Fruit fly (Drosophila melanogaster) whole organism, embryonic: Measurements from ENCODE around the gene pdm2.

ENCODE experiments used
- Ada2b ChIP-seq: fragments of 200-800 bp; sonication (Bioruptor generic); IDR thresholded peaks from 2 replicates; pipeline ENCODE4 v1.3.6; 2022; ENCODE audit warnings: missing biosample characterization, missing genetic modification characterization
- Asciz ChIP-seq: fragments of 200-800 bp; sonication (Bioruptor generic); optimal IDR thresholded peaks from 2 replicates; lab custom pipeline; 2017; ENCODE audit warnings: missing biosample characterization, mild to moderate bottlenecking, missing genetic modification characterization, missing genetic modification reagents
- CG10267 ChIP-seq: fragments of 200-800 bp; sonication (Bioruptor generic); optimal IDR thresholded peaks from 2 replicates; lab custom pipeline; 2018; ENCODE audit warnings: missing biosample characterization, mild to moderate bottlenecking, missing genetic modification characterization, moderate library complexity
- CG11723 ChIP-seq: fragments of 200-800 bp; sonication (Bioruptor generic); optimal IDR thresholded peaks from 2 replicates; lab custom pipeline; 2017; ENCODE audit warnings: missing biosample characterization, mild to moderate bottlenecking, missing genetic modification characterization
- CG12769 ChIP-seq: fragments of 200-800 bp; sonication (Bioruptor generic); optimal IDR thresholded peaks from 2 replicates; lab custom pipeline; 2019; ENCODE audit warnings: missing biosample characterization, mild to moderate bottlenecking, missing genetic modification characterization, moderate library complexity
- CG13775 ChIP-seq: fragments of 200-800 bp; sonication (Bioruptor generic); optimal IDR thresholded peaks from 3 replicates; lab custom pipeline; 2017; ENCODE audit warnings: missing biosample characterization, mild to moderate bottlenecking, missing genetic modification characterization
- CG1529 ChIP-seq: fragments of 200-800 bp; sonication (Bioruptor generic); optimal IDR thresholded peaks from 3 replicates; lab custom pipeline; 2018; ENCODE audit warnings: missing biosample characterization, missing genetic modification characterization
- CG15514 ChIP-seq: fragments of 200-800 bp; sonication (Bioruptor generic); optimal IDR thresholded peaks from 3 replicates; lab custom pipeline; 2017; ENCODE audit warnings: missing biosample characterization, missing genetic modification characterization, mild to moderate bottlenecking, moderate library complexity, missing genetic modification reagents
- CG16815 ChIP-seq: fragments of 200-800 bp; sonication (Bioruptor generic); optimal IDR thresholded peaks from 3 replicates; lab custom pipeline; 2017; ENCODE audit warnings: missing biosample characterization, mild to moderate bottlenecking, missing genetic modification characterization
- CG17361 ChIP-seq: fragments of 200-800 bp; sonication (Bioruptor generic); IDR thresholded peaks from 3 replicates; pipeline ENCODE4 v1.3.6; 2022; ENCODE audit warnings: missing biosample characterization, missing genetic modification characterization
- CG17802 ChIP-seq: fragments of 200-800 bp; sonication (Bioruptor generic); optimal IDR thresholded peaks from 2 replicates; lab custom pipeline; 2018; ENCODE audit warnings: missing biosample characterization, mild to moderate bottlenecking, missing genetic modification characterization, moderate library complexity
- CG18262 ChIP-seq: fragments of 200-800 bp; optimal IDR thresholded peaks from 3 replicates; lab custom pipeline; 2019; ENCODE audit warnings: missing biosample characterization, mild to moderate bottlenecking, missing genetic modification characterization, moderate library complexity
- CG2875 ChIP-seq: fragments of 200-800 bp; sonication (Bioruptor generic); optimal IDR thresholded peaks from 2 replicates; lab custom pipeline; 2017; ENCODE audit warnings: missing biosample characterization, mild to moderate bottlenecking, missing genetic modification characterization, missing genetic modification reagents
- CG30431 ChIP-seq: fragments of 200-800 bp; sonication (Bioruptor generic); optimal IDR thresholded peaks from 2 replicates; lab custom pipeline; 2017; ENCODE audit warnings: missing biosample characterization, missing genetic modification characterization
- CG31365 ChIP-seq: fragments of 200-800 bp; sonication (Bioruptor generic); optimal IDR thresholded peaks from 2 replicates; lab custom pipeline; 2018; ENCODE audit warnings: missing biosample characterization, mild to moderate bottlenecking, missing genetic modification characterization
- CG31441 ChIP-seq: fragments of 200-800 bp; sonication (Bioruptor generic); IDR thresholded peaks from 2 replicates; pipeline ENCODE4 v1.3.6; 2022; ENCODE audit warnings: missing biosample characterization, missing genetic modification characterization
- CG43689 ChIP-seq: fragments of 200-800 bp; sonication (Bioruptor generic); IDR thresholded peaks from 2 replicates; pipeline ENCODE4 v1.3.6; 2022; ENCODE audit warnings: missing biosample characterization, missing genetic modification characterization
- CG4730 ChIP-seq: fragments of 200-800 bp; sonication (Bioruptor generic); IDR thresholded peaks from 2 replicates; pipeline ENCODE4 v1.3.6; 2022; ENCODE audit warnings: missing biosample characterization, missing genetic modification characterization
- CG6689 ChIP-seq: fragments of 200-800 bp; sonication (Bioruptor generic); IDR thresholded peaks from 2 replicates; pipeline ENCODE4 v1.3.6; 2022; ENCODE audit warnings: missing biosample characterization, missing genetic modification characterization
- CG6813 ChIP-seq: fragments of 200-800 bp; sonication (Bioruptor generic); optimal IDR thresholded peaks from 2 replicates; lab custom pipeline; 2017; ENCODE audit warnings: missing biosample characterization, missing genetic modification characterization, mild to moderate bottlenecking, moderate library complexity, missing genetic modification reagents
- CG7372 ChIP-seq: fragments of 200-800 bp; sonication (Bioruptor generic); IDR thresholded peaks from 2 replicates; pipeline ENCODE4 v1.3.6; 2022; ENCODE audit warnings: missing biosample characterization, missing genetic modification characterization
- CG7556 ChIP-seq: fragments of 200-800 bp; sonication (Bioruptor generic); optimal IDR thresholded peaks from 2 replicates; lab custom pipeline; 2017; ENCODE audit warnings: missing biosample characterization, mild to moderate bottlenecking, missing genetic modification characterization
- CG8944 ChIP-seq: fragments of 200-800 bp; sonication (Bioruptor generic); optimal IDR thresholded peaks from 3 replicates; lab custom pipeline; 2016; ENCODE audit warnings: missing biosample characterization, missing genetic modification characterization
- CG9797 ChIP-seq: fragments of 200-800 bp; sonication (Bioruptor generic); optimal IDR thresholded peaks from 3 replicates; lab custom pipeline; 2018; ENCODE audit warnings: missing biosample characterization, mild to moderate bottlenecking, missing genetic modification characterization
- Dad ChIP-seq: fragments of 200-800 bp; sonication (Bioruptor generic); optimal IDR thresholded peaks from 3 replicates; lab custom pipeline; 2016; ENCODE audit warnings: missing biosample characterization, missing genetic modification characterization
- Drgx ChIP-seq: fragments of 200-800 bp; sonication (Bioruptor generic); IDR thresholded peaks from 2 replicates; pipeline ENCODE4 v1.3.6; 2022; ENCODE audit warnings: missing biosample characterization, missing genetic modification characterization
- Hr51 ChIP-seq, 2 experiments: fragments of 200-800 bp; sonication (Bioruptor generic); optimal IDR thresholded peaks; 2 replicates in 1 of 2; 3 replicates in 1 of 2; lab custom pipeline; 2016 to 2018; ENCODE audit warnings: missing biosample characterization in 2 of 2, missing genetic modification characterization in 2 of 2, mild to moderate bottlenecking in 1 of 2, moderate library complexity in 1 of 2
- Nf-YC ChIP-seq: fragments of 200-800 bp; optimal IDR thresholded peaks from 3 replicates; lab custom pipeline; 2019; ENCODE audit warnings: missing biosample characterization, mild to moderate bottlenecking, missing genetic modification characterization, moderate library complexity
- PHDP ChIP-seq: fragments of 200-800 bp; sonication (Bioruptor generic); optimal IDR thresholded peaks from 3 replicates; lab custom pipeline; 2018; ENCODE audit warnings: missing biosample characterization, mild to moderate bottlenecking, missing genetic modification characterization, moderate library complexity
- Pdp1 ChIP-seq, 2 experiments: fragments of 200-800 bp; sonication (Bioruptor generic); optimal IDR thresholded peaks; 3 replicates each; lab custom pipeline; 2016; ENCODE audit warnings: missing biosample characterization in 2 of 2, missing genetic modification characterization in 2 of 2, mild to moderate bottlenecking in 1 of 2, moderate library complexity in 1 of 2
- Tbp ChIP-seq: fragments of >200 bp; optimal IDR thresholded peaks from 2 replicates; lab custom pipeline; 2018; ENCODE audit warnings: missing biosample characterization, missing genetic modification characterization
- ato ChIP-seq: fragments of 200-800 bp; sonication (Bioruptor generic); IDR thresholded peaks from 2 replicates; pipeline ENCODE4 v1.3.6; 2022; ENCODE audit warnings: missing biosample characterization, missing genetic modification characterization; ENCODE audit not compliant: partially characterized antibody
- cas ChIP-seq: fragments of 200-800 bp; sonication (Bioruptor generic); IDR thresholded peaks from 2 replicates; pipeline ENCODE4 v1.3.6; 2022; ENCODE audit warnings: missing biosample characterization, missing genetic modification characterization
- dan ChIP-seq: fragments of 200-800 bp; sonication (Bioruptor generic); IDR thresholded peaks from 2 replicates; pipeline ENCODE4 v1.3.6; 2022; ENCODE audit warnings: missing biosample characterization, missing genetic modification characterization
- dysf ChIP-seq: fragments of 200-800 bp; sonication (Bioruptor generic); IDR thresholded peaks from 3 replicates; pipeline ENCODE4 v1.3.6; 2022; ENCODE audit warnings: missing biosample characterization, missing genetic modification characterization
- emc ChIP-seq: fragments of 200-800 bp; sonication (Bioruptor generic); optimal IDR thresholded peaks from 2 replicates; lab custom pipeline; 2016; ENCODE audit warnings: missing biosample characterization, missing genetic modification characterization
- ems ChIP-seq: fragments of 200-800 bp; sonication (Bioruptor generic); optimal IDR thresholded peaks from 3 replicates; lab custom pipeline; 2016; ENCODE audit warnings: missing biosample characterization, missing genetic modification characterization
- hkb ChIP-seq, 2 experiments: fragments of 200-800 bp in 1 of 2; fragments of >200 bp in 1 of 2; sonication (Bioruptor generic) in 1 of 2; IDR thresholded peaks in 1 of 2; optimal IDR thresholded peaks in 1 of 2; 2 replicates each; pipeline versions ENCODE4 v1.3.6 to Lab custom; 2017 to 2022; ENCODE audit warnings: missing biosample characterization in 1 of 2, missing genetic modification characterization in 1 of 2
- jumu ChIP-seq: fragments of 200-800 bp; sonication (Bioruptor generic); optimal IDR thresholded peaks from 3 replicates; lab custom pipeline; 2016; ENCODE audit warnings: missing biosample characterization, missing genetic modification characterization
- knrl ChIP-seq: fragments of 200-800 bp; sonication (Bioruptor generic); IDR thresholded peaks from 3 replicates; pipeline ENCODE4 v1.3.6; 2022; ENCODE audit warnings: missing biosample characterization, missing genetic modification characterization; ENCODE audit not compliant: partially characterized antibody
- lab ChIP-seq: fragments of 200-800 bp; sonication (Bioruptor generic); optimal IDR thresholded peaks from 3 replicates; lab custom pipeline; 2017; ENCODE audit warnings: missing biosample characterization, missing genetic modification characterization, mild to moderate bottlenecking, moderate library complexity, missing genetic modification reagents
- lola ChIP-seq, 3 experiments: fragments of >200 bp in 2 of 3; fragments of 200-800 bp in 1 of 3; sonication (Bioruptor generic) in 1 of 3; optimal IDR thresholded peaks; 2 replicates each; lab custom pipeline; 2017 to 2019; ENCODE audit warnings: missing biosample characterization in 3 of 3, missing genetic modification characterization in 3 of 3, mild to moderate bottlenecking in 1 of 3, moderate library complexity in 1 of 3
- onecut ChIP-seq: fragments of 200-800 bp; sonication (Bioruptor generic); IDR thresholded peaks from 2 replicates; pipeline ENCODE4 v1.3.6; 2022; ENCODE audit warnings: missing biosample characterization, missing genetic modification characterization
- peb ChIP-seq: fragments of 200-800 bp; sonication (Bioruptor generic); IDR thresholded peaks from 2 replicates; pipeline ENCODE4 v1.3.6; 2022; ENCODE audit warnings: missing biosample characterization, missing genetic modification characterization
- sug ChIP-seq: fragments of 200-800 bp; optimal IDR thresholded peaks from 2 replicates; lab custom pipeline; 2019; ENCODE audit warnings: missing biosample characterization, mild to moderate bottlenecking, missing genetic modification characterization, moderate library complexity

pdm2 gene

DNA sequence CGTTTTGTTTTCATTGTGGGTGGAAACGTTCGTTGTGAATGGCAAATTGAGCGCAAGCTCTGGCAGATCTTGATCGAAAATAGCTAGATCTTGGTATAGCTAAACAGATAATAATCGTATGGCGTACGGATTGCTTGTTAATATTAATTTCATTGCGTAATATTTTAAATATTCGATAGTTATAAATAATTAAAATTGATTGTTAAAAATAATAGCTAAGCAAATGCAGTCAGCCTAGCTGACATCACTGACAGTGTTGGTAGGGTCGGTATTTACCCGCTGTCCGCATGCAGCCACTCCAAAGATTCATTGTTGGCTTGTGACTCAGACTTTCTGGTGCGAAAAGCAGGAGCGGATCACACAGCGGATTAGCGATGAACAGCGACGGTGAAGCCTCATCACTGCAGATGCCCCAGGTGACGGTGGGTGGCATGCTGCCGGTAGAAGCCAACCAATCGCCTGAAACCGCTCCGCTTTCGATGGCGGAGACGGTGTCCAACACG, 47.5 kb downstream of the pdm2 start, which contains the start of the genes CG5776 and spict (continued):
- TF ChIP-seq CG6689 (GFP tag; lab: Robert Waterston, UW) (peak; percentile 84), Hr51 (GFP tag; optimal IDR thresholded peaks at IDR 0.05; lab: Kevin White, UChicago) (peak; percentile 45 to 82), sug (tag; lab: Kevin White, UChicago) (peak; percentile 78), CG7556 (GFP tag; lab: Kevin White, UChicago) (peak; percentile 74), CG1529 (GFP tag; lab: Kevin White, UChicago) (peak; percentile 25), knrl (GFP tag; lab: Robert Waterston, UW) (0 out of 3 replicates have a peak, but pooled peaks have one; percentile 38), Tbp (GFP tag; lab: Kevin White, UChicago) (no peak), CG30431 (GFP tag; lab: Kevin White, UChicago) (peak; percentile 67), onecut (peak; percentile 35), cas (GFP tag; lab: Robert Waterston, UW) (no peak), CG11723 (GFP tag; lab: Kevin White, UChicago) (no peak), emc (GFP tag; lab: Kevin White, UChicago) (no peak), dan (GFP tag; lab: Robert Waterston, UW) (no peak), ems (GFP tag; lab: Kevin White, UChicago) (peak; percentile 10), peb (peak; percentile 44; the same call in 1 of the 2 replicates), ato (no peak), Nf-YC (tag; lab: Kevin White, UChicago) (peak; percentile 66), Drgx (GFP tag; lab: Robert Waterston, UW) (peak; percentile 68), CG16815 (peak; percentile 80), Dad (GFP tag; lab: Kevin White, UChicago) (no peak), CG17802 (peak; percentile 19), PHDP (peak; percentile 83), CG6813 (peak; percentile 12), CG4730 (GFP tag; lab: Robert Waterston, UW) (peak; percentile 72), CG8944 (GFP tag; lab: Kevin White, UChicago) (peak; percentile 46), CG13775 (peak; percentile 89), CG10267 (tag; lab: Kevin White, UChicago) (peak; percentile 87), lola (GFP tag; optimal IDR thresholded peaks at IDR 0.05; lab: Kevin White, UChicago) (peak in 1 of 3 experiments; percentile 76), CG9797 (GFP tag; lab: Kevin White, UChicago) (peak; percentile 80), jumu (GFP tag; lab: Kevin White, UChicago) (no peak), hkb (optimal IDR thresholded peaks at IDR 0.05; lab: Kevin White, UChicago) (peak; percentile 62), hkb (GFP tag; IDR thresholded peaks at IDR 0.05; lab: Robert Waterston, UW) (peak; percentile 69), CG2875 (no peak), CG43689 (0 out of 2 replicates have a peak, but pooled peaks have one; percentile 35), CG7372 (no peak), Pdp1 (GFP tag; optimal IDR thresholded peaks at IDR 0.05; lab: Kevin White, UChicago) (peak; percentile 23 to 32), Asciz (GFP tag; lab: Kevin White, UChicago) (no peak), CG15514 (GFP tag; lab: Kevin White, UChicago) (peak; percentile 80), lab (peak; percentile 83), CG31441 (peak; percentile 60), CG18262 (tag; lab: Kevin White, UChicago) (peak; percentile 64), Ada2b (GFP tag; lab: Robert Waterston, UW) (peak; percentile 81), CG12769 (tag; lab: Kevin White, UChicago) (peak; percentile 89), dysf (GFP tag; lab: Robert Waterston, UW) (peak; percentile 88), CG17361 (peak; percentile 75), CG31365 (tag; lab: Kevin White, UChicago) (peak; percentile 12)
